Fruit fly (Drosophila melanogaster) whole organism, embryonic: Measurements from ENCODE around the gene CG33703.

Source experiments
- Ada2b ChIP-seq: fragments of 200-800 bp; sonication (Bioruptor generic); IDR thresholded peaks from 2 replicates; pipeline ENCODE4 v1.3.6; 2022; ENCODE audit warnings: missing biosample characterization, missing genetic modification characterization
- CG10366 ChIP-seq: fragments of 200-800 bp; sonication (Bioruptor generic); IDR thresholded peaks from 2 replicates; pipeline ENCODE4 v1.3.6; 2022; ENCODE audit warnings: missing biosample characterization, missing genetic modification characterization
- CG11504 ChIP-seq: fragments of 200-800 bp; sonication (Bioruptor generic); optimal IDR thresholded peaks from 3 replicates; lab custom pipeline; 2019; ENCODE audit warnings: missing biosample characterization, mild to moderate bottlenecking, missing genetic modification characterization, moderate library complexity
- CG11560 ChIP-seq: fragments of 200-800 bp; sonication (Bioruptor generic); IDR thresholded peaks from 3 replicates; pipeline ENCODE4 v1.3.6; 2022; ENCODE audit warnings: missing biosample characterization, missing genetic modification characterization
- CG13424 ChIP-seq: fragments of 200-800 bp; sonication (Bioruptor generic); optimal IDR thresholded peaks from 2 replicates; lab custom pipeline; 2019; ENCODE audit warnings: missing biosample characterization, mild to moderate bottlenecking, missing genetic modification characterization, moderate library complexity
- CG16813 ChIP-seq: fragments of 200-800 bp; sonication (Bioruptor generic); IDR thresholded peaks from 3 replicates; pipeline ENCODE4 v1.3.6; 2022; ENCODE audit warnings: missing biosample characterization, missing genetic modification characterization; ENCODE audit not compliant: partially characterized antibody
- CG17359 ChIP-seq: fragments of 200-800 bp; sonication (Bioruptor generic); optimal IDR thresholded peaks from 3 replicates; lab custom pipeline; 2018; ENCODE audit warnings: missing biosample characterization, mild to moderate bottlenecking, missing genetic modification characterization, moderate library complexity
- CG17912 ChIP-seq: fragments of 200-800 bp; sonication (Bioruptor generic); optimal IDR thresholded peaks from 2 replicates; lab custom pipeline; 2018; ENCODE audit warnings: missing biosample characterization, mild to moderate bottlenecking, missing genetic modification characterization
- CG18764 ChIP-seq: fragments of 200-800 bp; sonication (Bioruptor generic); optimal IDR thresholded peaks from 3 replicates; lab custom pipeline; 2016; ENCODE audit warnings: missing biosample characterization, missing genetic modification characterization
- CG2129 ChIP-seq: fragments of 200-800 bp; sonication (Bioruptor generic); IDR thresholded peaks from 2 replicates; pipeline ENCODE4 v1.3.6; 2022; ENCODE audit warnings: missing biosample characterization, missing genetic modification characterization; ENCODE audit not compliant: partially characterized antibody
- CG2678 ChIP-seq: fragments of 200-800 bp; sonication (Bioruptor generic); optimal IDR thresholded peaks from 3 replicates; lab custom pipeline; 2019; ENCODE audit warnings: missing biosample characterization, mild to moderate bottlenecking, missing genetic modification characterization, moderate library complexity
- CG33557 ChIP-seq: fragments of 200-800 bp; sonication (Bioruptor generic); optimal IDR thresholded peaks from 2 replicates; lab custom pipeline; 2019; ENCODE audit warnings: missing biosample characterization, mild to moderate bottlenecking, missing genetic modification characterization, moderate library complexity
- CG34376 ChIP-seq: fragments of 200-800 bp; sonication (Bioruptor generic); optimal IDR thresholded peaks from 2 replicates; lab custom pipeline; 2018; ENCODE audit warnings: missing biosample characterization, mild to moderate bottlenecking, missing genetic modification characterization
- CG42726 ChIP-seq: fragments of 200-800 bp; sonication (Bioruptor generic); IDR thresholded peaks from 2 replicates; pipeline ENCODE4 v1.3.6; 2022; ENCODE audit warnings: missing biosample characterization, missing genetic modification characterization; ENCODE audit not compliant: partially characterized antibody
- CG5245 ChIP-seq: fragments of 200-800 bp; sonication (Bioruptor generic); optimal IDR thresholded peaks from 3 replicates; lab custom pipeline; 2016; ENCODE audit warnings: missing biosample characterization, missing genetic modification characterization
- CG6254 ChIP-seq: fragments of 200-800 bp; sonication (Bioruptor generic); optimal IDR thresholded peaks from 3 replicates; lab custom pipeline; 2017; ENCODE audit warnings: mild to moderate bottlenecking, missing biosample characterization, missing genetic modification reagents, missing genetic modification characterization
- CG7839 ChIP-seq: fragments of 200-800 bp; sonication (Bioruptor generic); optimal IDR thresholded peaks from 3 replicates; lab custom pipeline; 2018; ENCODE audit warnings: missing biosample characterization, mild to moderate bottlenecking, missing genetic modification characterization, moderate library complexity
- CG8388 ChIP-seq: fragments of 200-800 bp; sonication (Bioruptor generic); optimal IDR thresholded peaks from 2 replicates; lab custom pipeline; 2019; ENCODE audit warnings: missing biosample characterization, mild to moderate bottlenecking, missing genetic modification characterization, moderate library complexity
- CkIIα-i1 ChIP-seq: fragments of 200-800 bp; sonication (Bioruptor generic); IDR thresholded peaks from 2 replicates; pipeline ENCODE4 v1.3.6; 2022; ENCODE audit warnings: missing biosample characterization, missing genetic modification characterization
- CoRest ChIP-seq: fragments of 200-800 bp; sonication (Bioruptor generic); optimal IDR thresholded peaks from 3 replicates; lab custom pipeline; 2018; ENCODE audit warnings: missing biosample characterization, mild to moderate bottlenecking, missing genetic modification characterization, moderate library complexity
- Doc3 ChIP-seq: fragments of 200-800 bp; sonication (Bioruptor generic); IDR thresholded peaks from 3 replicates; pipeline ENCODE4 v1.3.6; 2022; ENCODE audit warnings: missing biosample characterization, missing genetic modification characterization; ENCODE audit not compliant: partially characterized antibody
- E2f1 ChIP-seq: fragments of 200-800 bp; sonication (Bioruptor generic); IDR thresholded peaks from 2 replicates; pipeline ENCODE4 v1.3.6; 2022; ENCODE audit warnings: missing biosample characterization, missing genetic modification characterization
- Elba2 ChIP-seq: fragments of 200-800 bp; sonication (Bioruptor generic); optimal IDR thresholded peaks from 3 replicates; lab custom pipeline; 2016; ENCODE audit warnings: missing biosample characterization, missing genetic modification characterization
- Ets65A ChIP-seq: fragments of 200-800 bp; sonication (Bioruptor generic); peaks from one replicate; lab custom pipeline; 2016; ENCODE audit warnings: missing biosample characterization, missing genetic modification characterization
- H2.0 ChIP-seq: fragments of 200-800 bp; sonication (Bioruptor generic); IDR thresholded peaks from 2 replicates; pipeline ENCODE4 v1.3.6; 2022; ENCODE audit warnings: missing biosample characterization, missing genetic modification characterization
- Lpt ChIP-seq: fragments of >200 bp; optimal IDR thresholded peaks from 2 replicates; lab custom pipeline; 2018; ENCODE audit warnings: missing biosample characterization, missing genetic modification characterization
- MTF-1 ChIP-seq: fragments of 200-800 bp; sonication (Bioruptor generic); optimal IDR thresholded peaks from 2 replicates; lab custom pipeline; 2018; ENCODE audit warnings: missing biosample characterization, mild to moderate bottlenecking, missing genetic modification characterization, borderline replicate concordance
- Med ChIP-seq: fragments of 200-800 bp; sonication (Bioruptor generic); peaks from one replicate; lab custom pipeline; 2016; ENCODE audit warnings: missing biosample characterization, missing genetic modification characterization, mild to moderate bottlenecking, inconsistent platforms, moderate library complexity
- Oaz ChIP-seq: fragments of 200-800 bp; sonication (Bioruptor generic); IDR thresholded peaks from 2 replicates; pipeline ENCODE4 v1.3.6; 2022; ENCODE audit warnings: missing biosample characterization, missing genetic modification characterization
- PHDP ChIP-seq: fragments of 200-800 bp; sonication (Bioruptor generic); optimal IDR thresholded peaks from 3 replicates; lab custom pipeline; 2018; ENCODE audit warnings: missing biosample characterization, mild to moderate bottlenecking, missing genetic modification characterization, moderate library complexity
- Sox102F ChIP-seq: fragments of 200-800 bp; sonication (Bioruptor generic); optimal IDR thresholded peaks from 2 replicates; lab custom pipeline; 2018; ENCODE audit warnings: missing biosample characterization, mild to moderate bottlenecking, missing genetic modification characterization, moderate library complexity
- Ssrp ChIP-seq: fragments of 200-800 bp; sonication (Bioruptor generic); optimal IDR thresholded peaks from 2 replicates; lab custom pipeline; 2018; ENCODE audit warnings: missing biosample characterization, mild to moderate bottlenecking, missing genetic modification characterization, moderate library complexity
- ap ChIP-seq: fragments of 200-800 bp; sonication (Bioruptor generic); IDR thresholded peaks from 2 replicates; pipeline ENCODE4 v1.3.6; 2022; ENCODE audit warnings: missing biosample characterization, missing genetic modification characterization
- bbx ChIP-seq: fragments of 200-800 bp; sonication (Bioruptor generic); IDR thresholded peaks from 2 replicates; pipeline ENCODE4 v1.3.6; 2022; ENCODE audit warnings: missing biosample characterization, missing genetic modification characterization; ENCODE audit not compliant: partially characterized antibody
- cad ChIP-seq: fragments of >200 bp; optimal IDR thresholded peaks from 2 replicates; lab custom pipeline; 2017; ENCODE audit warnings: missing biosample characterization, missing genetic modification characterization
- crol ChIP-seq: fragments of 200-800 bp; sonication (Bioruptor generic); IDR thresholded peaks from 2 replicates; pipeline ENCODE4 v1.3.6; 2022; ENCODE audit warnings: missing biosample characterization, missing genetic modification characterization
- dan ChIP-seq: fragments of 200-800 bp; sonication (Bioruptor generic); IDR thresholded peaks from 2 replicates; pipeline ENCODE4 v1.3.6; 2022; ENCODE audit warnings: missing biosample characterization, missing genetic modification characterization
- fd102C ChIP-seq: fragments of 200-800 bp; sonication (Bioruptor generic); optimal IDR thresholded peaks from 2 replicates; lab custom pipeline; 2018; ENCODE audit warnings: missing biosample characterization, mild to moderate bottlenecking, missing genetic modification characterization, moderate library complexity
- gem ChIP-seq: fragments of 200-800 bp; sonication (Bioruptor generic); optimal IDR thresholded peaks from 2 replicates; lab custom pipeline; 2019; ENCODE audit warnings: missing biosample characterization, mild to moderate bottlenecking, missing genetic modification characterization, moderate library complexity
- lmd ChIP-seq: fragments of 200-800 bp; sonication (Bioruptor generic); IDR thresholded peaks from 2 replicates; pipeline ENCODE4 v1.3.6; 2022; ENCODE audit warnings: missing biosample characterization, missing genetic modification characterization
- mirr ChIP-seq: fragments of 200-800 bp; sonication (Bioruptor generic); optimal IDR thresholded peaks from 3 replicates; lab custom pipeline; 2018; ENCODE audit warnings: missing biosample characterization, mild to moderate bottlenecking, missing genetic modification characterization
- nmo ChIP-seq: fragments of 200-800 bp; sonication (Bioruptor generic); optimal IDR thresholded peaks from 2 replicates; lab custom pipeline; 2018; ENCODE audit warnings: missing biosample characterization, mild to moderate bottlenecking, missing genetic modification characterization, moderate library complexity
- prd ChIP-seq, 3 experiments: fragments of >200 bp in 2 of 3; fragments of 200-800 bp in 1 of 3; sonication (Bioruptor generic) in 1 of 3; optimal IDR thresholded peaks in 2 of 3; IDR thresholded peaks in 1 of 3; 2 replicates in 2 of 3; 3 replicates in 1 of 3; pipeline versions ENCODE4 v1.3.6 to Lab custom; 2017 to 2022; ENCODE audit warnings: missing biosample characterization in 1 of 3, missing genetic modification characterization in 1 of 3
- row ChIP-seq: fragments of 200-800 bp; sonication (Bioruptor generic); IDR thresholded peaks from 3 replicates; pipeline ENCODE4 v1.3.6; 2022; ENCODE audit warnings: missing biosample characterization, missing genetic modification characterization
- seq ChIP-seq: fragments of 200-800 bp; sonication (Bioruptor generic); IDR thresholded peaks from 2 replicates; pipeline ENCODE4 v1.3.6; 2022; ENCODE audit warnings: missing biosample characterization, missing genetic modification characterization
- slbo ChIP-seq: fragments of 200-800 bp; sonication (Bioruptor generic); IDR thresholded peaks from 2 replicates; pipeline ENCODE4 v1.3.6; 2022; ENCODE audit warnings: missing biosample characterization, missing genetic modification characterization
- unpg ChIP-seq: fragments of 200-800 bp; sonication (Bioruptor generic); optimal IDR thresholded peaks from 3 replicates; lab custom pipeline; 2018; ENCODE audit warnings: missing biosample characterization, mild to moderate bottlenecking, missing genetic modification characterization, moderate library complexity
- vvl ChIP-seq: fragments of 200-800 bp; sonication (Bioruptor generic); IDR thresholded peaks from 2 replicates; pipeline ENCODE4 v1.3.6; 2022; ENCODE audit warnings: missing biosample characterization, missing genetic modification characterization
- zfh1 ChIP-seq: fragments of 200-800 bp; sonication (Bioruptor generic); IDR thresholded peaks from 3 replicates; pipeline ENCODE4 v1.3.6; 2022; ENCODE audit warnings: missing biosample characterization, missing genetic modification characterization

The CG33703 gene

DNA sequence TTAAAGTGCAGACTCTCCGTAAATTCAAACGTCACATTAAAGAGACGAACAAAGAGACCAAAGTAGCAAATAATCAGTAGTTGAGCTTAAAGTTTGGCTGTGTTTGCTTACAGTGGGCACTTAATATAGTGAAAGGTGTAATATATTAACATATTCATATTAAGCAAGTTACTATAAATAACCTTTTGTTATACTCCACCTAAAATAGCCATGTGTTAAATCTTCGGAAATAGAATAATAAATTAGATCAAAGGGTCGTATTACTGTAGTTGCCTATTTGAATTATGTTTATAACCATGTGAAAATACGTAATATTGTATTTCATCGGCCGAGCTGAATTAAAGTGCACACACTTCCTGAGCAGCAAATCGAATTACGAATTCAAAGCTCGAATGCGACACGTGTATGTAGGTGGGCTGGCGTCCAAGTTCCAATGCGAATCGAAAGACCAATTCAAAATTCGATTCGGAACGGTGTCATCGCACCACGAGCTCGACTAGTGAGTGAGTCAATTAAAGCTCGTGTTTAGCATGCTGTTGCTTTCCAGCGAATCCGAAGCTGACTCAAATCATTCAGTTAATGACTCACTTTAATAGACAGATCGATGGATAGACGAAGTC is 39.8 kb upstream of the CG33703 start (continued):
- TF ChIP-seq H2.0: no peak
- no peak for TF ChIP-seq mirr (GFP tag; lab: Kevin White, UChicago)
- TF ChIP-seq CG11504 (tag; lab: Kevin White, UChicago): peak; percentile 54
- TF ChIP-seq CkIIα-i1 (GFP tag; lab: Robert Waterston, UW): no peak
- no peak for TF ChIP-seq Ssrp
- no peak for TF ChIP-seq CG18764 (GFP tag; lab: Kevin White, UChicago)
- TF ChIP-seq fd102C (GFP tag; lab: Kevin White, UChicago): no peak
- no peak for TF ChIP-seq Lpt (GFP tag; lab: Kevin White, UChicago)
- peak; percentile 43 for TF ChIP-seq Ada2b (GFP tag; lab: Robert Waterston, UW)
- no peak for TF ChIP-seq CG5245 (GFP tag; lab: Kevin White, UChicago)
- no peak for TF ChIP-seq seq
- no peak for TF ChIP-seq CG6254 (GFP tag; lab: Kevin White, UChicago)
- peak; percentile 25 for TF ChIP-seq CoRest
- TF ChIP-seq gem: peak; percentile 23
- TF ChIP-seq E2f1: peak; percentile 42
- no peak for TF ChIP-seq CG16813
- TF ChIP-seq CG11560 (tag; lab: Robert Waterston, UW): no peak
- TF ChIP-seq CG17912: no peak
- TF ChIP-seq Med (GFP tag; lab: Kevin White, UChicago): peak; percentile 76
- no peak for TF ChIP-seq Doc3 (GFP tag; lab: Robert Waterston, UW)
- peak; percentile 49 for TF ChIP-seq CG2678
- TF ChIP-seq CG34376 (GFP tag; lab: Kevin White, UChicago): no peak
- no peak for TF ChIP-seq prd (optimal IDR thresholded peaks at IDR 0.05; lab: Kevin White, UChicago)
- peak; percentile 38; the same call in 1 of the 3 replicates for TF ChIP-seq prd (GFP tag; IDR thresholded peaks at IDR 0.05; lab: Robert Waterston, UW)
- peak; percentile 34; the same call in 1 of the 3 replicates for TF ChIP-seq row (GFP tag; lab: Robert Waterston, UW)
- peak; percentile 39 for TF ChIP-seq CG17359 (tag; lab: Kevin White, UChicago)
- TF ChIP-seq CG7839: peak; percentile 50
- TF ChIP-seq MTF-1 (GFP tag; lab: Kevin White, UChicago): no peak
- peak; percentile 60 for TF ChIP-seq Sox102F
- no peak for TF ChIP-seq zfh1 (GFP tag; lab: Robert Waterston, UW)
- no peak for TF ChIP-seq CG8388 (GFP tag; lab: Kevin White, UChicago)
- no peak for TF ChIP-seq Oaz (GFP tag; lab: Robert Waterston, UW)
- no peak for TF ChIP-seq cad (GFP tag; lab: Kevin White, UChicago)
- TF ChIP-seq vvl (GFP tag; lab: Robert Waterston, UW): peak; percentile 29; the same call in 1 of the 2 replicates
- TF ChIP-seq Ets65A (GFP tag; lab: Kevin White, UChicago): no peak
- peak; percentile 43 for TF ChIP-seq lmd (GFP tag; lab: Robert Waterston, UW)
- no peak for TF ChIP-seq CG33557 (GFP tag; lab: Kevin White, UChicago)
- TF ChIP-seq slbo (GFP tag; lab: Robert Waterston, UW): peak; percentile 38; the same call in 1 of the 2 replicates
- no peak for TF ChIP-seq crol
- peak; percentile 21 for TF ChIP-seq PHDP
- TF ChIP-seq dan (GFP tag; lab: Robert Waterston, UW): no peak
- no peak for TF ChIP-seq bbx (GFP tag; lab: Robert Waterston, UW)
- no peak for TF ChIP-seq ap (GFP tag; lab: Robert Waterston, UW)
- no peak for TF ChIP-seq CG42726 (GFP tag; lab: Robert Waterston, UW)
- no peak for TF ChIP-seq unpg (GFP tag; lab: Kevin White, UChicago)
- TF ChIP-seq CG2129: no peak
- TF ChIP-seq CG13424 (tag; lab: Kevin White, UChicago): peak; percentile 31
- peak; percentile 19 for TF ChIP-seq nmo (GFP tag; lab: Kevin White, UChicago)
- TF ChIP-seq Elba2 (GFP tag; lab: Kevin White, UChicago): no peak
- 0 out of 2 replicates have a peak, but pooled peaks have one; percentile 25 for TF ChIP-seq CG10366 (GFP tag; lab: Robert Waterston, UW)
